Worm (Caenorhabditis elegans) whole organism, L1 larva: Measurements from ENCODE around the gene set-19.

Source experiments
- C34B4.2 ChIP-seq: sonication (generic microtip); optimal IDR thresholded peaks from 2 replicates; lab custom pipeline; 2017; ENCODE audit warnings: mild to moderate bottlenecking, missing genetic modification characterization, missing compliant biosample characterization
- F16B12.6 ChIP-seq: fragments of 150-350 bp; optimal IDR thresholded peaks from 2 replicates; lab custom pipeline; 2014; ENCODE audit warnings: missing biosample characterization, missing genetic modification characterization
- Y116A8C.19 ChIP-seq: sonication (generic microtip); optimal IDR thresholded peaks from 2 replicates; lab custom pipeline; 2016; ENCODE audit warnings: missing compliant biosample characterization, missing genetic modification characterization, borderline replicate concordance
- blmp-1 ChIP-seq: fragments of 150-350 bp; optimal IDR thresholded peaks from 2 replicates; lab custom pipeline; 2014; ENCODE audit warnings: missing biosample characterization, missing genetic modification characterization
- ceh-82 ChIP-seq, 3 experiments: fragments of 150-350 bp in 1 of 3; sonication (generic microtip) in 2 of 3; optimal IDR thresholded peaks; 2 replicates each; lab custom pipeline; 2014 to 2017; ENCODE audit warnings: missing biosample characterization in 3 of 3, missing genetic modification characterization in 3 of 3
- ceh-88 ChIP-seq: fragments of 200-800 bp; sonication (Bioruptor generic); IDR thresholded peaks from 2 replicates; pipeline ENCODE4 v1.3.6; 2022; ENCODE audit warnings: missing genetic modification characterization, missing compliant biosample characterization
- dpl-1 ChIP-seq, 3 experiments: fragments of 150-350 bp in 2 of 3; sonication (generic microtip) in 1 of 3; optimal IDR thresholded peaks; 2 replicates each; lab custom pipeline; 2014 to 2017; ENCODE audit warnings: missing biosample characterization in 3 of 3, missing genetic modification characterization in 3 of 3, missing genetic modification reagents in 3 of 3
- efl-1 ChIP-seq, 4 experiments: fragments of 150-350 bp; optimal IDR thresholded peaks in 3 of 4; peaks in 1 of 4; 1 replicate in 1 of 4; 2 replicates in 3 of 4; lab custom pipeline; 2014; ENCODE audit warnings: missing biosample characterization in 2 of 4, missing genetic modification characterization in 2 of 4, missing genetic modification reagents in 2 of 4
- elt-2 ChIP-seq: sonication (generic microtip); optimal IDR thresholded peaks from 2 replicates; lab custom pipeline; 2016; ENCODE audit warnings: missing genetic modification characterization, mild to moderate bottlenecking, inconsistent platforms, missing compliant biosample characterization, missing genetic modification reagents
- elt-3 ChIP-seq, 6 experiments: fragments of 150-350 bp in 1 of 6; sonication (generic microtip); optimal IDR thresholded peaks; 2 replicates each; lab custom pipeline; 2017 to 2018; ENCODE audit warnings: missing biosample characterization in 6 of 6, missing genetic modification characterization in 6 of 6, inconsistent platforms in 1 of 6
- hpl-2 ChIP-seq: fragments of 150-350 bp; optimal IDR thresholded peaks from 2 replicates; lab custom pipeline; 2014; ENCODE audit warnings: missing biosample characterization, missing genetic modification reagents, missing genetic modification characterization
- jun-1 ChIP-seq: fragments of 150-350 bp; optimal IDR thresholded peaks from 2 replicates; lab custom pipeline; 2014; ENCODE audit warnings: missing biosample characterization, missing genetic modification reagents, missing genetic modification characterization
- lin-13 ChIP-seq: fragments of 150-350 bp; optimal IDR thresholded peaks from 2 replicates; lab custom pipeline; 2014; ENCODE audit warnings: missing biosample characterization, missing genetic modification reagents, missing genetic modification characterization
- lin-14 ChIP-seq: fragments of 200-800 bp; sonication (Bioruptor generic); optimal IDR thresholded peaks from 2 replicates; lab custom pipeline; 2018; ENCODE audit warnings: mild to moderate bottlenecking, missing genetic modification characterization, moderate library complexity, missing compliant biosample characterization
- lin-35 ChIP-seq, 2 experiments: fragments of 150-350 bp; optimal IDR thresholded peaks; 2 replicates each; lab custom pipeline; 2014; ENCODE audit warnings: missing biosample characterization in 2 of 2, missing genetic modification characterization in 2 of 2, missing genetic modification reagents in 2 of 2
- lsy-2 ChIP-seq, 2 experiments: fragments of 150-350 bp; optimal IDR thresholded peaks; 2 replicates each; lab custom pipeline; 2014; ENCODE audit warnings: missing biosample characterization in 2 of 2, missing genetic modification characterization in 2 of 2
- mab-9 ChIP-seq: fragments of 200-800 bp; sonication (Bioruptor generic); IDR thresholded peaks from 2 replicates; pipeline ENCODE4 v1.3.6; 2022; ENCODE audit warnings: missing genetic modification reagents, missing genetic modification characterization, missing compliant biosample characterization
- mef-2 ChIP-seq: fragments of 150-350 bp; optimal IDR thresholded peaks from 2 replicates; lab custom pipeline; 2014; ENCODE audit warnings: missing biosample characterization, missing genetic modification characterization
- nhr-28 ChIP-seq: fragments of 150-350 bp; optimal IDR thresholded peaks from 2 replicates; lab custom pipeline; 2014; ENCODE audit warnings: missing biosample characterization, missing genetic modification characterization
- nhr-71 ChIP-seq: sonication (generic microtip); optimal IDR thresholded peaks from 2 replicates; lab custom pipeline; 2016; ENCODE audit warnings: mild to moderate bottlenecking, missing genetic modification characterization, moderate library complexity, missing compliant biosample characterization
- nhr-76 ChIP-seq: sonication (generic microtip); optimal IDR thresholded peaks from 2 replicates; lab custom pipeline; 2017; ENCODE audit warnings: missing biosample characterization, missing genetic modification characterization
- nhr-85 ChIP-seq: sonication (generic microtip); peaks from one replicate; lab custom pipeline; 2016; ENCODE audit warnings: missing genetic modification characterization, inconsistent platforms, missing compliant biosample characterization
- nhr-90 ChIP-seq: sonication (generic microtip); optimal IDR thresholded peaks from 2 replicates; lab custom pipeline; 2016; ENCODE audit warnings: mild to moderate bottlenecking, missing genetic modification characterization, missing compliant biosample characterization; ENCODE audit not compliant: poor library complexity
- pag-3 ChIP-seq: sonication (generic microtip); optimal IDR thresholded peaks from 2 replicates; lab custom pipeline; 2017; ENCODE audit warnings: missing genetic modification characterization, mild to moderate bottlenecking, missing compliant biosample characterization, antibody characterized with exemption, borderline replicate concordance; ENCODE audit not compliant: insufficient read depth
- pax-3 ChIP-seq: fragments of 200-800 bp; sonication (Bioruptor generic); optimal IDR thresholded peaks from 2 replicates; lab custom pipeline; 2018; ENCODE audit warnings: mild to moderate bottlenecking, missing genetic modification characterization, moderate library complexity, missing compliant biosample characterization
- skn-1 ChIP-seq: fragments of 150-350 bp; optimal IDR thresholded peaks from 2 replicates; lab custom pipeline; 2014; ENCODE audit warnings: missing biosample characterization, missing genetic modification characterization
- sox-4 ChIP-seq: sonication (generic microtip); optimal IDR thresholded peaks from 2 replicates; lab custom pipeline; 2016; ENCODE audit warnings: missing genetic modification characterization, missing compliant biosample characterization
- sptf-1 ChIP-seq: fragments of 150-350 bp; optimal IDR thresholded peaks from 2 replicates; lab custom pipeline; 2014; ENCODE audit warnings: missing biosample characterization, missing genetic modification characterization
- swsn-7 ChIP-seq: sonication (generic microtip); optimal IDR thresholded peaks from 2 replicates; lab custom pipeline; 2016; ENCODE audit warnings: missing genetic modification characterization, missing compliant biosample characterization
- unc-130 ChIP-seq: fragments of 150-350 bp; optimal IDR thresholded peaks from 2 replicates; lab custom pipeline; 2017; ENCODE audit warnings: missing biosample characterization, missing genetic modification characterization, inconsistent platforms
- unc-30 ChIP-seq: sonication (generic microtip); optimal IDR thresholded peaks from 2 replicates; lab custom pipeline; 2017; ENCODE audit warnings: missing biosample characterization, missing genetic modification characterization
- vab-15 ChIP-seq: sonication (generic microtip); optimal IDR thresholded peaks from 2 replicates; lab custom pipeline; 2017; ENCODE audit warnings: missing genotype, mild to moderate bottlenecking, missing genetic modification characterization, missing compliant biosample characterization
- xbp-1 ChIP-seq: sonication (generic microtip); optimal IDR thresholded peaks from 2 replicates; lab custom pipeline; 2016; ENCODE audit warnings: missing genetic modification characterization, missing compliant biosample characterization
- zip-4 ChIP-seq: fragments of 200-800 bp; sonication (Bioruptor generic); optimal IDR thresholded peaks from 2 replicates; lab custom pipeline; 2018; ENCODE audit warnings: mild to moderate bottlenecking, missing genetic modification characterization, moderate library complexity, missing compliant biosample characterization

set-19 gene

DNA sequence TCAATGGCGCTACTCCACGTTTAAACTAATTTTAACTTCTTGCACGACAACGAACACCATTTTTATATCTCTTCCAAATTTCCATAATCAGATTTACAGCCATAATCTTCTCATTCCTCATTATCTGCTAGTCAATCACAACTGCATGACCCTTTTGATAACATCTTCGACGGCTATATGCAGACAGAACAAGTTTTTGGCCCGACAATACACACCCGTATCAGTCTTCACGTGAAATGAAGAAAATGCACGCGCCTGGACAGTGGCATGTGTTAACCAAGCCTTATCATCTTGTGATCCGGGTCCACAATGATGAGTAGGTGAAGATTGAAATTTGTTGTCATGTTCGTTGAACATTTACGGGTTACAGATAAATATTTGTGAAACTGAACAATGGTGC lies 34.4 kb downstream of the set-19 start (continued):
- TF ChIP-seq pax-3 (tag; lab: Kevin White, UChicago) (no peak), nhr-85 (tag; lab: Kevin White, UChicago) (peak; percentile 79), sptf-1 (tag; lab: Kevin White, UChicago) (no peak), hpl-2 (GFP tag; lab: Kevin White, UChicago) (no peak), mef-2 (tag; lab: Kevin White, UChicago) (no peak), skn-1 (tag; lab: Kevin White, UChicago) (no peak)

DNA sequence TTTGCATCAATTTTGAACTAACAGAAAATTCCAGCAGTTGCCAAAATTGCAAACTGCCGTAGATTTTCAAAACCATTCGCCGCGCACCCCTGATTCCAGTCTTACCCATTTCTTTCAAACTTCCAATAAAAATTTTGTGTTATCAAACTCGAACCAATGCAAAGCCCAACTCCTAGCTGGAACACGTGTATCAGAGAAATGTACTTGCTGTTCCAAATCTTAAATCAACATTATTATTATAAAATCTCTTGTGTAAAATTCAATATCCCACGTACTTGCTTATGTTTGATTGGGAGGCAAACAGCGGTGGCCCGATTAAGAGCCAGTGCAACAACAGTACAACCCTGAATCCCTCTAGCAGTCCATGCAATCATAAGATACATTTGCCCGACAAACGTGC lies 35.9 kb downstream of the set-19 start:
- TF ChIP-seq skn-1 (tag; lab: Kevin White, UChicago): no peak
- TF ChIP-seq swsn-7 (tag; lab: Kevin White, UChicago): no peak
- TF ChIP-seq efl-1 (optimal IDR thresholded peaks at IDR 0.05; lab: Kevin White, UChicago): no peak
- TF ChIP-seq efl-1 (GFP tag; optimal IDR thresholded peaks at IDR 0.05 in 1 of 2; lab: Kevin White, UChicago): peak in 1 of 2 experiments; percentile 71
- TF ChIP-seq unc-130: no peak
- no peak for TF ChIP-seq F16B12.6 (tag; lab: Kevin White, UChicago)

DNA sequence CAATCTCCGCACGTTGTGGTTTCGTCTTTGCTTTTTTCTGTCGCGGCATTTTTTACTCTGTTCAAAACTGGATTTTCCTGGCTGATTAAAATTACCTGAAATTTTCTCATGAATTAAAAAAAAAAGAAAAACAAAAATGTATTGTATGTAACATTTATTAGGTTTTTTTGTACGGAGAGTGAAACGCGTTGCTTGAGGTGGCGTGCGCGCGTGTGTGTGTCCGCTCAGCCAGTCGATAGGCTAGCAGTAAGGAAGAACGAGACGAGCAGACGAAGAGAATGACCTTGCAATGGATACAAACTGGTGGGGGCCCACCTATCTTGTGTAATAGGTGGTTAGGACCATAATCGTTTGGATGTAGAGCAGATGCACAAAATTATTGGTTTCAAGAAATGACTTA lies 38.7 kb downstream of the set-19 start, which contains the start of gene T22B7.4:
TSS of gene T22B7.4 (minus strand) at position 101 of the 400 bp plus-strand sequence.
- TF ChIP-seq pag-3 (no peak), blmp-1 (tag; lab: Kevin White, UChicago) (peak; percentile 17)

DNA sequence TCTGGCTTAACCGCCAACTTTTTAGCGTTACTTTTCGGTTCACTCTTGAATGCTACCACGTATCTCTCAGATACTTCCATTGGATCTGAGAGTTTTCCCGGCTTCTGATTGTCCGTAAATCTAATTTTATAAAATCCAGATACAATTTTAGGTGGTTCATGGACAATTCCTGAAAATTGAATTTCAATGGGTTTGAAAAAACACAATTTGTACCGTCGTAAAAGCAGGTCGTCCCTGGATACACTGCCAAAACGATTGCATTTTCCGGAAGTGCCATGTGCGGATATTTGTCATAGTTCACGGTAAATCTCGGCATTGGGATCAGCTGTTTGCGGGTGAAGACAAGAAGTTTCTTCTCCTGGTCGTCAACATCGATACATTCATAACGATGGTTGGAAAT lies 40.5 kb downstream of the set-19 start:
- TF ChIP-seq pag-3 (no peak), C34B4.2 (tag; lab: Kevin White, UChicago) (no peak), pax-3 (tag; lab: Kevin White, UChicago) (no peak), skn-1 (tag; lab: Kevin White, UChicago) (no peak), nhr-76 (tag; lab: Kevin White, UChicago) (no peak), jun-1 (tag; lab: Kevin White, UChicago) (no peak), ceh-82 (tag; optimal IDR thresholded peaks at IDR 0.05; lab: Kevin White, UChicago) (no peak), unc-30 (tag; lab: Kevin White, UChicago) (no peak), sox-4 (tag; lab: Kevin White, UChicago) (no peak), zip-4 (GFP tag; lab: Kevin White, UChicago) (no peak), mab-9 (no peak), F16B12.6 (tag; lab: Kevin White, UChicago) (no peak), nhr-28 (tag; lab: Kevin White, UChicago) (no peak), mef-2 (tag; lab: Kevin White, UChicago) (no peak), ceh-88 (GFP tag; lab: Robert Waterston, UW) (no peak)

DNA sequence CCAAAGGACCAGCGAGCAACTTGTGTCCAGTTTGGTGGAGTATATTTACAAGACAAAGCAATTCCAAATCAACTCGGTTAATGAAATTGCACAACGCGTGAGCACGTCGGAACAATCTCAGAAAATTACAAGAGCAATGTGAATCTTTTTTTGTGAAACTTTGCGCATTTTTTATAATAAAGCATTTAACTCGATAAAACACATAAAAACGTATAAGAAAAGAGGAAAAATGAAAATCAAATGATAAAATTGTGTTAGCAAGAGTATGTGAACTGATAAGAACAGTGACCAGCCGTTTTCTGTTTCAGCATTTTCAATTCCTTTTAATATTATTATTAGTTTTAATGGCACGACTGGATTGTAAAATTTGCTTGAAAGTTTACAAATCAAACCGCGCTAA lies 48.4 kb downstream of the set-19 start, which contains the start of gene T22B7.8:
TSS of gene T22B7.8 (plus strand) at position 301 of the 400 bp plus-strand sequence.
- TF ChIP-seq Y116A8C.19 (no peak), elt-2 (tag; lab: Kevin White, UChicago) (peak; percentile 6), vab-15 (tag; lab: Kevin White, UChicago) (no peak)

DNA sequence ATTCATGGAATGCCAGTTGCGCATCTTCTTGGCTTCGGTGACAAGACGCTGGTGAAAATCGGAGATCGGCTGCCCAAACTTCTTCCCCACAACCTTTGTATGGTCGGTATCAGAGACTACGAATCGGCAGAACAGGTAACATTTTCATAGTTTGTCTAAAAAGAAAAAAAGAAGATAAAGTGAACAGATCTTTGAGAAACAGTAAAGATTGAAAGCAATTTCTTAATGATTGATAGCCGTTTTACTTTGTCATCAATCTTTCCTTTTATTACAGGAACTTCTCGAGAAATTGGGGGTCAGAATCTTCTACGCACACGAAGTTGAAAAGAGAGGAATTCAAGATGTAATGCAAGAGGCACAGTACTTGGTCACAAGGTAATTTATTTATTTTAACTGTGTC lies 49.0 kb downstream of the set-19 start:
- TF ChIP-seq lin-35 (GFP tag; optimal IDR thresholded peaks at IDR 0.05; lab: Kevin White, UChicago): peak in 1 of 2 experiments; percentile 10
- TF ChIP-seq xbp-1 (tag; lab: Kevin White, UChicago): no peak
- no peak for TF ChIP-seq dpl-1 (GFP tag; optimal IDR thresholded peaks at IDR 0.05; lab: Kevin White, UChicago)
- TF ChIP-seq nhr-85 (tag; lab: Kevin White, UChicago): peak; percentile 71
- peak in 3 of 6 experiments; percentile 0 to 41 (median 35) for TF ChIP-seq elt-3 (tag; optimal IDR thresholded peaks at IDR 0.05; lab: Kevin White, UChicago)
- peak; percentile 28 for TF ChIP-seq nhr-90 (tag; lab: Kevin White, UChicago)
- peak; percentile 15 for TF ChIP-seq nhr-71 (tag; lab: Kevin White, UChicago)
- peak; percentile 17 for TF ChIP-seq lin-14 (GFP tag; lab: Kevin White, UChicago)
- TF ChIP-seq lin-13: no peak
- TF ChIP-seq lsy-2 (tag; optimal IDR thresholded peaks at IDR 0.05; lab: Kevin White, UChicago): peak in 1 of 2 experiments; percentile 12
- peak; percentile 14 for TF ChIP-seq blmp-1 (tag; lab: Kevin White, UChicago)
